Worm (Caenorhabditis elegans): ENCODE data around the gene dylt-3.

The dylt-3 gene

ce11 chrII:8226475-8226874 is 44.9 kb downstream of the dylt-3 start:
- TF ChIP-seq sem-2 (GFP tag; optimal IDR thresholded peaks at IDR 0.05) = no peak

DNA sequence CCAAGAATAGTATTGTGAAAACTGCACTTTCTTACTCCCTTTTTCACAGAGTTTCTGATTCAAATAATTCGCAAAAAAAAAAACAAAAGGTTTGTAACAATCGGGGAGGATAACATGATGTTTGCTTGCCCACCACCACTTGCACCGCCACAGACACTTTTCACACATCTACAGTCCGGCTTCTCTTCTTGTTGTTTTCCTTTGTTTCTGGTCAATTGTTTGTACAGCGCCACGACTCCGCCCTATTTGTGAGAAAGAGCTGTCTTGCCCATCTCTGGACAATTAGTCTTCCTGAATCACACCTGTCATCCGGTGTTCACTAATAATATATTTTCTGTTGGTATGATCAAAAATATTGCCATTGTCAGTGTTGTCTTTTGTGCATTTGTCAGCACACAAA is 49.4 kb downstream of the dylt-3 start, which contains the start of gene M110.9:
Gene M110.9 (plus strand): TSS at position 301 of the 400 bp plus-strand sequence.
- no peak for TF ChIP-seq cnd-1 (tag; optimal IDR thresholded peaks at IDR 0.05)
- no peak for TF ChIP-seq ztf-11 (tag; optimal IDR thresholded peaks at IDR 0.05)
- TF ChIP-seq nhr-76 (tag; optimal IDR thresholded peaks at IDR 0.05) = no peak
- TF ChIP-seq nhr-2 (tag; optimal IDR thresholded peaks at IDR 0.05) = no peak
- no peak for TF ChIP-seq unc-120 (tag; optimal IDR thresholded peaks at IDR 0.05; ENCODE audit: poor library complexity, severe bottlenecking)
- no peak for TF ChIP-seq ceh-83 (GFP tag; optimal IDR thresholded peaks at IDR 0.05)
- TF ChIP-seq flh-1 (GFP tag; optimal IDR thresholded peaks at IDR 0.05) = no peak
- TF ChIP-seq nhr-12 (tag; optimal IDR thresholded peaks at IDR 0.05) = no peak
- no peak for TF ChIP-seq tbx-8 (GFP tag; optimal IDR thresholded peaks at IDR 0.05)
- no peak for TF ChIP-seq mep-1 (tag; optimal IDR thresholded peaks at IDR 0.05)
- no peak for TF ChIP-seq lsy-2 (tag; optimal IDR thresholded peaks at IDR 0.05)
- TF ChIP-seq ceh-39 (tag; optimal IDR thresholded peaks at IDR 0.05) = no peak
- no peak for TF ChIP-seq snpc-4 (tag; optimal IDR thresholded peaks at IDR 0.05)
- TF ChIP-seq ham-2 (GFP tag; optimal IDR thresholded peaks at IDR 0.05) = no peak
- TF ChIP-seq elt-1 (tag; optimal IDR thresholded peaks at IDR 0.05; ENCODE audit: borderline replicate concordance, insufficient read depth) = no peak
- no peak for TF ChIP-seq lin-32 (GFP tag; optimal IDR thresholded peaks at IDR 0.05)
- no peak for TF ChIP-seq elt-3 (tag; optimal IDR thresholded peaks at IDR 0.05)
- no peak for TF ChIP-seq pha-4 (tag; optimal IDR thresholded peaks at IDR 0.05)
- no peak for TF ChIP-seq ceh-43 (GFP tag; optimal IDR thresholded peaks at IDR 0.05)

Data from whole organism, mixed stage, embryonic.